Fruit fly (Drosophila melanogaster): Measurements from ENCODE around the gene CG14200.

Gene CG14200

DNA sequence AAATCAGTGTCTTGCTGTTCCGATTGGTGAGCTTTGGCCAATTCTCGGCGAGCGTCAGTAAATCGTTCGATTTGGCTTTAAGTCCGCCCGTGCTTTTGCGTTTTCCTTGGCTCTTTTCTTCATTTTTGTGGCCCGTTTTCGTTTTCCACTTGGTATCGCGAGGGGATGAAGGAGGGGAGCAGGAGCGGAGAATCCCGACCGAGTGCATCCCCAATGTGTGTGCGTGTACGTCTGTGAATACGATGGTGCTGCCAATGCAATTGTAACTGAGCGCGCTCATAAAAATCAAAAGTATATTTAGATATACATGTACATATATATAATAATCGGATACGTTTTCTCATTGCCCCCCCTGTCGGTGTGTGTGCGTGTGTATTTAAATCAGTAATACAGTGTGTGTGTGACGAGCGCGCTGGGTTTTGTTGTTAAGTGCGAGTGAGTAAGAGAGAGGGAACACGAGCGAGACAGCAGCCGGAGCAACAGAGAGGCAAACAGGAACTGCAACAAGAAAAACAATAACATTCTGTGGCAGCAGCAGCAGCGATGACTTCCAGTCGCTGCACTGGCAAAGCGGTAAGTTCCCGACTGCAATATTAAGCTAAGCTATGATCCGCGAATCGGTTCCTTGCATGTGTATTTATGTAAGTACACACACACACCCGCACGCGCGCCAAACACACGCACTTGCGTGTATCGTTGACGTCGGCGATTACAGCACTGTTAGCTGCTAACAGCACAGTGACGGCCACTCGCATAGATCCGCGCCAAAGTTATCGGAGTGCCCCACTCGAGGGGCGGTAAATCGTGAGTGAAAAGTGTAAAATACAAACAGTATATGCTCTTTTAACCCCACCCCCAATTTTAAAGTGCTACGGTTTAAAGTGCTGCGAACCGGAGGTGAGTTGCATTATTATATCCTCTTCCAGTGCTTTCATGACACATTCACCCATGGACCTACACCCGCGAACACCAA is 592 bp downstream of the CG14200 start (continued):
- no peak for TF ChIP-seq tup (GFP tag; optimal IDR thresholded peaks at IDR 0.05)
- TF ChIP-seq jigr1 (GFP tag; IDR thresholded peaks at IDR 0.05), result 0 out of 3 replicates have a peak, but pooled peaks have one; percentile 23
- no peak for TF ChIP-seq toy (GFP tag; IDR thresholded peaks at IDR 0.05)
- peak; percentile 65 for TF ChIP-seq ind (GFP tag; optimal IDR thresholded peaks at IDR 0.05)
- TF ChIP-seq ken (GFP tag; IDR thresholded peaks at IDR 0.05), result peak; percentile 49; the same call in 1 of the 3 replicates
- no peak for TF ChIP-seq CG8765 (GFP tag; IDR thresholded peaks at IDR 0.05)
- peak; percentile 73 for TF ChIP-seq gem (tag; optimal IDR thresholded peaks at IDR 0.05)
- TF ChIP-seq CG8924 (tag; optimal IDR thresholded peaks at IDR 0.05), result peak; percentile 34
- no peak for TF ChIP-seq Sox100B (GFP tag; optimal IDR thresholded peaks at IDR 0.05)
- no peak for TF ChIP-seq ro (GFP tag; IDR thresholded peaks at IDR 0.05)
- TF ChIP-seq Sry-δ (GFP tag; optimal IDR thresholded peaks at IDR 0.05), result peak; percentile 24
- TF ChIP-seq CG13624 (GFP tag; optimal IDR thresholded peaks at IDR 0.05), result peak; percentile 15
- no peak for TF ChIP-seq Nf-YB (GFP tag; optimal IDR thresholded peaks at IDR 0.05)
- TF ChIP-seq Six4 (GFP tag; optimal IDR thresholded peaks at IDR 0.05), result no peak
- 0 out of 2 replicates have a peak, but pooled peaks have one; percentile 27 for TF ChIP-seq wor (GFP tag; IDR thresholded peaks at IDR 0.05)
- TF ChIP-seq CG9817 (tag; optimal IDR thresholded peaks at IDR 0.05), result peak; percentile 58
- no peak for TF ChIP-seq cad (GFP tag; optimal IDR thresholded peaks at IDR 0.05)
- TF ChIP-seq Drgx (GFP tag; IDR thresholded peaks at IDR 0.05), result peak; percentile 79
- peak; percentile 52 for TF ChIP-seq jumu (GFP tag; optimal IDR thresholded peaks at IDR 0.05)
- TF ChIP-seq inv (GFP tag; IDR thresholded peaks at IDR 0.05; ENCODE audit: partially characterized antibody), result no peak
- peak; percentile 16 for TF ChIP-seq ac (GFP tag; optimal IDR thresholded peaks at IDR 0.05)
- peak; percentile 56 for TF ChIP-seq ap (GFP tag; IDR thresholded peaks at IDR 0.05)
- TF ChIP-seq Dek (tag; optimal IDR thresholded peaks at IDR 0.05), result peak; percentile 57
- peak; percentile 61; the same call in 1 of the 2 replicates for TF ChIP-seq al (GFP tag; IDR thresholded peaks at IDR 0.05)
- peak; percentile 23; the same call in 1 of the 3 replicates for TF ChIP-seq B-H1 (GFP tag; IDR thresholded peaks at IDR 0.05)
- TF ChIP-seq btn (GFP tag; optimal IDR thresholded peaks at IDR 0.05), result peak; percentile 3
- TF ChIP-seq CG13296 (GFP tag; optimal IDR thresholded peaks at IDR 0.05), result peak; percentile 59
- peak; percentile 56 for TF ChIP-seq nmo (GFP tag; optimal IDR thresholded peaks at IDR 0.05)
- peak; percentile 45 for TF ChIP-seq fd3F (GFP tag; optimal IDR thresholded peaks at IDR 0.05)
- no peak for TF ChIP-seq CG10431 (GFP tag; optimal IDR thresholded peaks at IDR 0.05)
- no peak for TF ChIP-seq NFAT (GFP tag; IDR thresholded peaks at IDR 0.05)
- TF ChIP-seq br (optimal IDR thresholded peaks at IDR 0.05), result no peak
- TF ChIP-seq dmrt11E (tag; optimal IDR thresholded peaks at IDR 0.05), result peak; percentile 23
- TF ChIP-seq CG7839 (tag; optimal IDR thresholded peaks at IDR 0.05), result peak; percentile 63
- no peak for TF ChIP-seq CG15479 (GFP tag; optimal IDR thresholded peaks at IDR 0.05)
- no peak for TF ChIP-seq CG3995 (GFP tag; optimal IDR thresholded peaks at IDR 0.05)
- peak; percentile 22 for TF ChIP-seq odd (GFP tag; optimal IDR thresholded peaks at IDR 0.05)
- no peak for TF ChIP-seq sima (GFP tag; optimal IDR thresholded peaks at IDR 0.05)
- TF ChIP-seq CG3163 (GFP tag; optimal IDR thresholded peaks at IDR 0.05), result no peak
- no peak for TF ChIP-seq Opbp (GFP tag; IDR thresholded peaks at IDR 0.05; ENCODE audit: partially characterized antibody)
- peak; percentile 53; the same call in 1 of the 2 replicates for TF ChIP-seq gsb (GFP tag; IDR thresholded peaks at IDR 0.05)
- peak; percentile 42 for TF ChIP-seq nom (GFP tag; optimal IDR thresholded peaks at IDR 0.05)
- TF ChIP-seq pros (GFP tag; optimal IDR thresholded peaks at IDR 0.05), result no peak
- peak; percentile 90 for TF ChIP-seq CG1832 (GFP tag; optimal IDR thresholded peaks at IDR 0.05)
- TF ChIP-seq BEAF-32 (GFP tag; optimal IDR thresholded peaks at IDR 0.05), result no peak
- TF ChIP-seq CG5180 (GFP tag; optimal IDR thresholded peaks at IDR 0.05), result peak; percentile 58
- peak; percentile 63; the same call in 1 of the 2 replicates for TF ChIP-seq ranshi (GFP tag; IDR thresholded peaks at IDR 0.05)
- TF ChIP-seq CG17912 (GFP tag; optimal IDR thresholded peaks at IDR 0.05), result no peak
- no peak for TF ChIP-seq yki (optimal IDR thresholded peaks at IDR 0.05)
